Fruit fly (Drosophila melanogaster): Measurements from ENCODE around the gene Cp190.

The Cp190 gene

DNA sequence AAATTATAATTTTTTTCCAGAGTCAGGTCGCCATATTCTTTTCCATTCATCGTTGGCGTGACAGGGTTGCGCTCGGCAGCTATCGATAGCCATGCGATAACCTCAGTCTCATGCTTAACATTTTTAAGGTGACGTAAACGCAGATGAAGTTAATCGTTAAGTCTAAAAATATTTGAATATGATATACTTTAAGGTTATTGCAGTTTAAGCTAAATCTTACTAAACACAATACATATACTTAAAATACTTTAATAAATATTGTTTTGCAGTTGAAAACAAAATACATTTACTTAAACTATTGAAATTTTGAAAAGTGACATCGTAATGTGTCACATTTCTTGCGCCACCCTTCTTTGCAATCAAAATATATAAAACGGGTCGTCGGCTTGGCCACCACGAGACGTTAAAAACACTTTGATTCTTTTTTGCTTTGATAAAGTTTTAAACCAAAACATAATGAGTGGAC, at the start of gene Cp190, which contains the start of gene CG4338:
Gene Cp190 (minus strand): TSS at position 84 of the 466 bp plus-strand sequence.
Gene CG4338 (plus strand): TSS at position 365 of the 466 bp plus-strand sequence.
- TF ChIP-seq CTCF (optimal IDR thresholded peaks at IDR 0.05), result no peak
- TF ChIP-seq CG8478 (optimal IDR thresholded peaks at IDR 0.05), result no peak

DNA sequence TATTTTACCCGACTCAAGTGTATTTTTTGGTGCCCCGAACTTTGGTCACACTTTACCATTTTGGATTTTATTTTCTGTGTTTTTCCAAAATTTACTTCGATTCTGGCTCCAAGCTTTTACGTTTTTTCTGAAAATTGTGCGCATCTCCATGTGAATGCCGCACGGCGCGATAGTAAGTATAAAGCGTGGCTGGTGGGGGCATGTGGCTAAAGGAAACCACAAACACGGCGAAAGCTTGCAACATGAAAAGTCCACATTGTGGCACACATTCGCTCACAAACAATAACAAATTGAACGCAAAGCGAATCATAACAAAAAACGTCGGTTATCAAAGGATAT, 45.7 kb upstream of the Cp190 start, which contains the start of gene ear:
Gene ear (plus strand): TSS at position 10 of the 339 bp plus-strand sequence.
- TF ChIP-seq CTCF (optimal IDR thresholded peaks at IDR 0.05) (no peak), CG8478 (optimal IDR thresholded peaks at IDR 0.05) (no peak)

DNA sequence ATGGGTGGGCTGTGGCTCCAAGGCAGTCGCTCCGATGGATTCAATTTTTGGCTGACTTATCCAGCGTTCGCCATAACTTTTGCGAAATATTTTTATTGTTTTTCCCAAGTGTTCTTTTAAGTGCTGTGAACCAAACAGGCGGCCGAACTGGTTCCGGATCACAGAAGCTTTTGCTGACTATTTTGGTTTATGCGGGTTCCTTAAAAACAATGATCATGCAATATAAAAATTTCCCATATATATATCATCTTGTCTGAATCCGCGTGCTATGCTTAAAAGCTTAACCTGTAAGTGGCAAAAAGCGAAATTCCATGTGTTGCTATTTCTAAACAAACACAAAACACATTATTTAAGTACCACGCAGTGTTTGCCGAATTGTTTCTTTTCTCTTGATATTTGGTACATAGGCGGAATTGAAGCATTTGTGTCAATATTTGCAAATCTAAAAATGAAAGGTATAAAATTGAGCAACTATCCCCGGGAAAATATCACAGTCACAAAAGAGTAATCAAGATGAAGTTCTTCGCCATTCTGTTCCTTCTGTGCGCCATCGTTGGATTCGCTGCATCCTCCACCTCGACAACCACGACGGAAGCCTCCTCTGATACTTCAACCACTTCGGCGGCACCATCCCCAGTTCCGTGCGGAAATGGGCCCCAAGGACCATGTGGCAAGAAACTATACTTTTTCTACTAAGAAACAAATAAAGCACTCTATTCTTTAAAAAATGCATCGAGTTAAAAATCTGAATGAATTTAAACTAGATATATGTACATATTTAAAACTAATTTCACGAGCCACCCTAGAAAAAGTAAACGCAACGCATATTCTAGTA, 45.1 kb upstream of the Cp190 start, which contains the start of the genes CG6276 and CG44040:
Gene CG6276 (minus strand): TSS at position 158 of the 835 bp plus-strand sequence.
Gene CG44040 (plus strand): TSS at position 467 of the 835 bp plus-strand sequence.
- TF ChIP-seq CG8478 (optimal IDR thresholded peaks at IDR 0.05), result no peak
- TF ChIP-seq CTCF (optimal IDR thresholded peaks at IDR 0.05), result no peak

DNA sequence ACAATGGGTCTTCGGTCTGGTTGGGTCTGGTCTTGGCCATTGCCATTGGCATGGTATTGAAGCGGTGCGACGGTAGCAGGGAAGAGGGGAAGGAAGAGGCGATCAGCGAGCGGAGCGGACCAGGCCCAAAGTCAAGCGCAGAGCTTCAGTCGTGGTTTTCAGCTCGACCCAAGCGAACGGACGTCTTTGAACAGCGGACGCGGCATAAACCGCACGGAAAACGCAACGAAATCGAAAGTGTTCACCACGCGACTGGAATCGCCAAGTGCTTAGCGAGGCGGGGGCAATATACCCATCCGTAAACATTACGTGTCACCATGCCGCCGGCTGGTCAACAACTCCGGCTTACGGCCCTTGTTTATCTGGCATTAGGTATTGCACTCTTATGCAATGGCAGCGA, 41.3 kb upstream of the Cp190 start, which contains the start of gene CG14866:
Gene CG14866 (plus strand): TSS at position 146 of the 400 bp plus-strand sequence.
- TF ChIP-seq CTCF (optimal IDR thresholded peaks at IDR 0.05), result no peak
- TF ChIP-seq CG8478 (optimal IDR thresholded peaks at IDR 0.05), result no peak

DNA sequence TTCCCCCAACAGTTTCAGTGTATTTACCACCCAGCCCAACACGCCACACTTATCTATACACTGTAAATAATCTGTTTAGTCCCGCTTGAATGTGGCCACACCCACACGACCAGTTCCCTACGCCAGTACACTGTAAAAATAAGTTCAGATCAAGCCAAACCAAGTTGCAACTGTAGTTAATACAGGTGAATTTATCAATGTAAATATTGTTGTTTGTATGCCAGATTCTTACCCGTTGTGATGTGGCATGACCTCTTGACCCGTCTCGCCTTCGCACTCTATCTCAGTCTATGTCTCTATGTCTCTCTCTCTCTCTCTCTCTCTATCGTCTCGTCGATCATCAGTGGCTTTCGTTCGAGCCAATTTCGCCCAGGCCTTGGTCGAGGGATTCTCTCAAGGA, 38.8 kb upstream of the Cp190 start:
- TF ChIP-seq CTCF (optimal IDR thresholded peaks at IDR 0.05), result no peak
- TF ChIP-seq CG8478 (optimal IDR thresholded peaks at IDR 0.05), result no peak

DNA sequence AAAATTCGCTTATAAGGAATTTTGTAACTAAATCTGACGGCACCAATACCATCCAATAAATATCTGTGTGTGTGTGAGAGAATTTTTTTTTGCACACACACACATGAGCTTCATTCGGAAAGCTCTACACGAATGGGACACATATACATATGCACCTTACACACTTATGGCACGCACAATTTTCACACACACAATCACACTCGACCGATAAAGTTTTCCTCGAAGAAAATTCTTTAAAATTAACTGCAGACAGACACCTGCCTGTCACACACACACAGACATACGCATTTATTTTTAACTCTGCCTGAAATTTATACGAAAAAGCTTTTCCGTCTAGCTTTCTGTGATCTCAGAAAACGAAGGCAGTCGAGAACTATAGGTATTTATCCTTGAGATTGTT, 35.7 kb upstream of the Cp190 start:
- TF ChIP-seq CTCF (optimal IDR thresholded peaks at IDR 0.05) (no peak), CG8478 (optimal IDR thresholded peaks at IDR 0.05) (no peak)

DNA sequence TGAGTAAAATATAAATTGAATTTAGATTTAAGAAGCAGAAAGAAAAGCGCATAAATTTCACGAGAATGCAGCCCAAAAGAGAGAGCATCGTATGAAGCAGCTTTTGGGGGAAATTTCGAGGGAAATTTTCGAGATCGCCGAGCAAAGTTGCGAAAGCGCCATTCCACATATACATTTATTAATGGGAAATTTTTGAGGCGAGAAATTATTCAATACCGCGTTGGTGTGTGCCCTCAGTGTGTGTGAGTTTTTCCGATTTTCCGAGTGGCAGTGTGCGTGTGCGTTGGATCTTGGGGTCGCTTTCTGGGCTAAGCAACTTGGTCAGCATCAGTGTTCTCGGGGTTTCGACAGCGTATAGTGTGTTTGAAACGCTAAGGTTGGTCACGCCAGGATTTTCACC, 34.9 kb upstream of the Cp190 start, which contains the start of gene Tm2:
Gene Tm2 (plus strand): TSS at position 270 of the 400 bp plus-strand sequence.
- TF ChIP-seq CTCF (optimal IDR thresholded peaks at IDR 0.05) (no peak), CG8478 (optimal IDR thresholded peaks at IDR 0.05) (no peak)

DNA sequence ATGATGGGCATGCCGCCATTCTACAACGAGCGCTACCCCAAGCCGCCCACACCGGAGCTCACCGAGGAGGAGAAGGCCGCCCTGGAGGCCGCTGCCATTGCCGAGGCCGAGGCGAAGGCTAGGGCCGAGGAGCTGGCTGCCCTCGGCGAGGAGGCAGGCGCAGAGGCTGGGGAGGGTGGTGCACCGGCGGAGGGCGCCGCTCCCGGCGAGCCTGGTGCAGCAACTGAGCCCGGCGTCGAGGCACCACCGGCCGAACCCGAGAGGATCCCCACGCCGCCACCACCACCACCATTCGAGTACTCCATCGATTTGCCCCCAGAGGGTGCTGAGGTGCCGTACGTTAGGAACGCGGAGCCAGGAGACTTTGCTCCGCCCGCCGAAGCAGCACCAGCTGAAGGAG, 30.2 kb upstream of the Cp190 start:
- TF ChIP-seq CG8478 (optimal IDR thresholded peaks at IDR 0.05) (no peak), CTCF (optimal IDR thresholded peaks at IDR 0.05) (no peak)

DNA sequence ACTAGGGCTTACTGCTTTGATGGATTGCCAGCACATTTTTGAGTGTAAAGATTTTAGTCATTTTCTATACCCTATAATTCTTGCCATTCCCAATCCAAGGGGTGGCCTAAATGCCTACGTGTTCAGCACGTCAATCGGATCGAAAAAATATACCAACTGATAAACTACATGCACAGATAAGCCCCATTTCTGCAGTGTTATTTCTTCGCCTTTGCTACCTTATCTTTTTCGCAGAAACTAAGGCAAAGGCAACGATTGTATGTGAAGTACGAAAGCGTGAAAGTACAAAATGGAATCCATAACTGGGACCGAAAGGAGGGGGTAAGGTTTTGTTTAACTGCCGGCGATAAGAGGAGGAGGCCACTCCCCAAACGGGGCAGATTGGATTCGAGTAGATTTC, 22.9 kb upstream of the Cp190 start:
- no peak for TF ChIP-seq CTCF (optimal IDR thresholded peaks at IDR 0.05)

DNA sequence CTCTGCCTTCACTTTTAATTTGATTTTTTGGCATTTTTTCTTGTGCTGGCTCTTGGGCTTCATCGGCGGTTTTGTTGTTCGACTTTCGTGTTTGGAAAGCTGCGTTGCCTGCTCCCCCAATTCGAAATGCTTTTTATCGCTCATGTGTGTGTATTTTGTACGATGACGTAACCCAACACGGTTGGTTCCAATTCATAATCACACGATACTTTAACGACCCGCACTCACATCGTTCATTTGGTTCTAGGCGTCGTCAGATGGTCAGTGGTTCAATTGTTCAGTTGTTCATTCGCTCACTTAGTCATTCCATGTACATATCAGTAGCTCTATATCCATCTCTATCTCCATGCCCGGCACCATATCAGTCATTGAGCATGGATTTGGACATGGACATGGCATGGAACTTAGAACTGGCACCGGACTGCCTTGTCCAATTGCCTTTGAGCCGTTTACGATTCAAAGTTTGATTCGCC, 18.9 kb upstream of the Cp190 start:
- TF ChIP-seq CTCF (optimal IDR thresholded peaks at IDR 0.05), result no peak
- TF ChIP-seq CG8478 (optimal IDR thresholded peaks at IDR 0.05), result no peak

DNA sequence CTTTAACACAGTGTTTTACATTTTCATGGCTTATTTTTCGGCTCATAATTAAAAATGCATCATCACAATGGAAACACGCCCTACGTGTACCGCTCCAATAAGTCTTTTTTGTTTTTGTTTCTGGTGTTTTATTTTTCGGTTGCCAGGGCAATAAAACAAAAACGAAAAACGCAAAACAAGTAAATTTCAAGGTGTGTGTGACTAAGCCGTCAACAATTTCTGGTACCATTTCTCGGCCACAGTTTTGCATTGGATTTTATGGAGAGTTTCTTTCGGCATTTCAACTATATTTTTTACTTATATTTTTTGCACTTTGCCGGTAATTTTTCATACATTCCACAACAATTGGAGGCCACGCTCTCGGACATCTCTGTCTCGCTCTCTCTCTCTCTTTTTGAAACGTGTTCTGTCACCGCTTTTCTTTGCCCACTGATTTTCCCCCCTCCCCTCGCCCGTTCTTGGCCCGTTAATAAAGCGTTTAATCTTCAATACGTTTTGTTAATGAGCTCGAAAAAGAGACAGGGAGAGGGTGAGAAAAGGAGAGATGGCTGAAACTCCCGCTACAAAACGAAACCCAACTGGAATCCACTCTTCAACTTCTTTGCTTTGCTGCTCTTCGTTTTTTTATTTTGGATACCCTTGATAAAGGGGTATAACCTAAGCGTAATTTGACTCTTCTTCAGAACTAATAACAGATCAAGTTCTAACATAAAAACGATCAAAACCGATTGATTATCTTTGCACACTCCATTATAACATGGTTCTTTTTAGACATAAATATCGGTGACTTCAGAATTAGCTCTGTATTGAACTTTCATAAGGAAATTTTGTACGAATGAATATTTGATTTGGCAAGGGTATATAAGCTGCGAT, 18.2 kb upstream of the Cp190 start:
- no peak for TF ChIP-seq CG8478 (optimal IDR thresholded peaks at IDR 0.05)
- no peak for TF ChIP-seq CTCF (optimal IDR thresholded peaks at IDR 0.05)

DNA sequence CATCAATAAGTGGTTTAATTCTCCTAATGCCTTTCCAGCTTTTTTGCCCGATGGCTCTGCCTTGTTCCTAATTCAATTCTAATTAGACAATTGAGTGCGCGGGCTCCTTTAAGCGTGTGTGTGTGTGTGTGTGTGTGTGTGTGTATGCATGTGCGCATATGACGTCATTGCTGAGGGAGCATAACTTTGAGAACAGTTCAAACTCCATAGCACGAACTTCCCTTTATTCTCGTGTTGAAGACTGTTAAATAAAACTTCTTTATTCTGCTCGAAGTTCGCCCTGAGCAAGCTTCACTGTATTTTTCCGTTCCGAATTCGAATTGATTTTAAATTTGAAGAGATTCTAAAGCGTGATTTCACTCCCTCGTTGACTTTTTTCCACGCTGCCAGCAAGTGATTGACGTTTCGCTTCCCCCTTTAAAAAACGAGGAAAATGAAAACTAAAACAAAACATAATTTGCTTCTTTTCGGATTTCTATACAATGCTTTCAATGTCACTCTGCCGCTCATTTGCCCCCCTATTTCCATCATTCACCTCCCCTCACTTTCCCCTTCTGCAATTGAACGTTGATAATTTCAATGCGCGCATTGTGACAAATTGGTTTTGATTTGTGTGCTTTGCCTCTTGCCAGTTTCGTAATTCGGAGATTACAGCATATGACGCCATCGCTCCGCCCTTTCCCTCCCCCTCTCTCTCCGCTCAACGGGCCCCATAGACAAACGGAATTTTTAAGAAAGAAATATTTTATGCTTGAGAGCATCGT, 17.4 kb upstream of the Cp190 start:
- TF ChIP-seq CG8478 (optimal IDR thresholded peaks at IDR 0.05), result no peak
- no peak for TF ChIP-seq CTCF (optimal IDR thresholded peaks at IDR 0.05)

DNA sequence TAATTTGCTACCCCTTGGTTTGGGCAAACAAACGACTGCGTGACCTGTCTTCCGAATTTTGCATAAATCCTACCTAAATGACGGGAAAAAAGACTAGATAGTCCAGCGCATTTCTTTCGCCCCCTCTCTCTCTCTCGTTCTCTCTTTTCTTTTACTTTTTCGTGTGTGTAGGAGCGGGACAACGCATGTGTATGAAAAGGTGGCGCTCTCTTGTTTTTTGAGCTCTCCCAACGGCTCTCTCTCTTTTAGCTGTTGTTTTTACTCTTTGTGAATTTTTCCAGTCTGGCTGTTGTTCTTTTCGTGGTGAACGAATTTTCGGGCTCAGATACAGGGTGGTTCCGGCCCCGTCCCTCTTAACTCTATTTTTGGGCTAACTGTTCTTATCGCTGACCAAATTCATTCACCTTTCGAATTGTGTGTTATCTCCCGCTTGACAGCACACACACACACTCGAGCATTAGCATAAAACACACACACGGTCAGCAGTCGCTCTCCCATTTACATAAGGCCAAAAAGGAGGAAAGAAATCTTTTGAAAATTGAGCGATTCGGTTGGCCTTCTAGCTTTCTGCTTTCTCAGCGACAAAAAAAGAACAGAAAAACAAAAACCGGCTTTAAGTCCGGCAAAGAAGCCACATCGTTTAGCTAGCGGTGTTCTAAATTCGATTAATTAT, 16.6 kb upstream of the Cp190 start:
- no peak for TF ChIP-seq CG8478 (optimal IDR thresholded peaks at IDR 0.05)
- TF ChIP-seq CTCF (optimal IDR thresholded peaks at IDR 0.05), result no peak

DNA sequence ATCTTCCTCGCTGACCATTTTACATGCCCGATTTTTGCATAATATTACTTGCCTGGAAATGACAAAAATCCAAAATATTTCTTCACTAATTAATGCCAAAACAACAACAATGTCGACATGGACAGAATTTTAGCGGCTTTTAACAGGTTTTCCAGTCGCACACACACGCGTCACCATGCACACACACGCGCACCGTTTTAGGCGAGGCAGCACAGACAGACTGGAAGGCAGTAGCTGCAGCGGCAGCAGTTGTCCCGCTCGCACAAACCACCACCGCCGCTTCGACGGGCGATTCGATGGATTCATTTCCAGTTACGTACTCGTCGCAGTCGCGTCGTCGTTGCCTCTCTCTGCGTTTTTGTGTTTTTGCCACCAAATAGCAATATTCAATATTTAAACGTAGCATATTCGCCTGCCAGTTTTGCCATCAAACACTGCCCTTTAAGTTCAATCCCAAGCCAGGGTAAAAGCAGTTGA, 15.6 kb upstream of the Cp190 start, which contains the start of gene CG45218:
Gene CG45218 (minus strand): TSS at position 158 of the 477 bp plus-strand sequence.
- TF ChIP-seq CG8478 (optimal IDR thresholded peaks at IDR 0.05) (no peak), CTCF (optimal IDR thresholded peaks at IDR 0.05) (no peak)

Measured in S2 (cell line).